2 worm cellular contexts compared by ENCODE assay signal in the genomic region with DNA sequence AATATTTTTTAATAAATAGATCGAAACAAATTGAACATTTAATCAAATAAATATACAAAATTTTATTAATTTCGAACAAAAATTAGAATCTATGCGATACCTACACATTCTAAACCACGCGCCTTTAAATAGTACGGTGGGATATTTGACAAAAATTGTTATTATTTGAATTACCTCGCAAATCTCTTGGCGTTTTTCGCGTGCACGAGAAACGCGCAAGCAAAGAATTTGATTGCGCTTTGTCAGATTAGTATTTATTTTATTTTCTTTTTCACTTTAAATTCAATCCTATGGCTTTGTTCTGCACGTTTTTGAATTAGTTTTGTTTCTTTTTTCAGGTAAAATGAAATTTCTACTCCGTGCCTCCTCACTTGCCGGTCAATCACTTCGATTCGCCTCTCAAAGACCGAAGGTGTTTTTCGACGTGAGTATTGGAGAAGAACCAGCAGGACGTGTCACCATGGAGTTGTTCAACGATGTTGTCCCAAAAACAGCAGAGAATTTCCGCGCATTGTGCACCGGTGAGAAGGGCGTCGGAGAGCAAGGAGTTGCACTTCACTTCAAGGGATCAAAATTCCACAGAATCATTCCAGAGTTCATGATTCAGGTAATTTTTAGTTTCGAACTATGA.
A peak's percentile ranks its signal among the peaks of the same experiment; 100 is the strongest.
TF ChIP-seq lines count a peak whose summit lies in the region.

A gene (plus strand): TSS at position 339 of the 631 bp plus-strand sequence.

TF ChIP-seq in whole organism, L2 larva, 48 proteins besides CTCF, POLR2A, EP300 and RAD21 (continued from another document):
- TF ChIP-seq mdl-1 (tag; optimal IDR thresholded peaks at IDR 0.05; lab: Kevin White, UChicago), result peak in 1 of 2 experiments; percentile 26
- no peak for TF ChIP-seq nhr-11 (tag; optimal IDR thresholded peaks at IDR 0.05; lab: Kevin White, UChicago)
- TF ChIP-seq aly-2 (tag; optimal IDR thresholded peaks at IDR 0.05; lab: Kevin White, UChicago), result no peak
- peak; percentile 60 for TF ChIP-seq mab-5 (tag; optimal IDR thresholded peaks at IDR 0.05; lab: Kevin White, UChicago)
- TF ChIP-seq mbf-1 (tag; optimal IDR thresholded peaks at IDR 0.05; lab: Kevin White, UChicago), result no peak
- peak; percentile 98 for TF ChIP-seq gmeb-1 (tag; optimal IDR thresholded peaks at IDR 0.05; lab: Kevin White, UChicago)
- TF ChIP-seq Y55F3AM.14 (GFP tag; optimal IDR thresholded peaks at IDR 0.05; lab: Kevin White, UChicago), result no peak
- TF ChIP-seq nhr-6 (tag; optimal IDR thresholded peaks at IDR 0.05; lab: Kevin White, UChicago), result no peak
- TF ChIP-seq blmp-1 (tag; optimal IDR thresholded peaks at IDR 0.05; lab: Kevin White, UChicago; ENCODE audit: insufficient read depth), result no peak
- no peak for TF ChIP-seq nhr-10 (tag; optimal IDR thresholded peaks at IDR 0.05; lab: Kevin White, UChicago)
- no peak for TF ChIP-seq ztf-4 (tag; optimal IDR thresholded peaks at IDR 0.05; lab: Kevin White, UChicago)
- no peak for TF ChIP-seq unc-39 (tag; optimal IDR thresholded peaks at IDR 0.05; lab: Kevin White, UChicago)
- no peak for TF ChIP-seq unc-62 (GFP tag; optimal IDR thresholded peaks at IDR 0.05; lab: Kevin White, UChicago)
- TF ChIP-seq fos-1 (tag; optimal IDR thresholded peaks at IDR 0.05; lab: Kevin White, UChicago), result peak; percentile 48
- peak; percentile 15 for TF ChIP-seq lin-11 (tag; optimal IDR thresholded peaks at IDR 0.05; lab: Kevin White, UChicago)
- peak; percentile 69 for TF ChIP-seq nhr-129 (tag; optimal IDR thresholded peaks at IDR 0.05; lab: Kevin White, UChicago)
- TF ChIP-seq nhr-77 (tag; optimal IDR thresholded peaks at IDR 0.05; lab: Kevin White, UChicago), result no peak
- TF ChIP-seq sma-3 (GFP tag; optimal IDR thresholded peaks at IDR 0.05; lab: Kevin White, UChicago), result peak; percentile 80
- TF ChIP-seq zag-1 (tag; optimal IDR thresholded peaks at IDR 0.05; lab: Kevin White, UChicago), result no peak
- TF ChIP-seq unc-55 (GFP tag; optimal IDR thresholded peaks at IDR 0.05; lab: Kevin White, UChicago), result peak; percentile 88
- TF ChIP-seq sma-9 (GFP tag; optimal IDR thresholded peaks at IDR 0.05; lab: Kevin White, UChicago), result peak; percentile 86
- no peak for TF ChIP-seq sma-9 (tag; optimal IDR thresholded peaks at IDR 0.05; lab: Kevin White, UChicago)
- TF ChIP-seq nhr-237 (tag; optimal IDR thresholded peaks at IDR 0.05; lab: Kevin White, UChicago), result no peak
- TF ChIP-seq ztf-1 (GFP tag; conservative IDR thresholded peaks at IDR 0.05; lab: Robert Waterston, UW), result no peak
- peak; percentile 87 for TF ChIP-seq nhr-25 (tag; optimal IDR thresholded peaks at IDR 0.05; lab: Kevin White, UChicago)
- TF ChIP-seq elt-1 (tag; optimal IDR thresholded peaks at IDR 0.05; lab: Kevin White, UChicago), result no peak
- TF ChIP-seq lin-39 (tag; optimal IDR thresholded peaks at IDR 0.05; lab: Kevin White, UChicago), result no peak

TF ChIP-seq in whole organism, L4 larva, 104 proteins besides CTCF, POLR2A, EP300 and RAD21 (continued from another document):
- no peak for TF ChIP-seq ceh-82 (tag; optimal IDR thresholded peaks at IDR 0.05; lab: Kevin White, UChicago)
- no peak for TF ChIP-seq ceh-32 (tag; optimal IDR thresholded peaks at IDR 0.05; lab: Kevin White, UChicago; ENCODE audit: poor library complexity)
- peak; percentile 69 for TF ChIP-seq fkh-10 (GFP tag; optimal IDR thresholded peaks at IDR 0.05; lab: Kevin White, UChicago)
- TF ChIP-seq nhr-102 (tag; optimal IDR thresholded peaks at IDR 0.05; lab: Kevin White, UChicago), result peak; percentile 71
- TF ChIP-seq pqm-1 (tag; optimal IDR thresholded peaks at IDR 0.05; lab: Kevin White, UChicago), result no peak
- TF ChIP-seq nhr-111 (GFP tag; optimal IDR thresholded peaks at IDR 0.05; lab: Kevin White, UChicago), result no peak
- no peak for TF ChIP-seq ces-1 (GFP tag; optimal IDR thresholded peaks at IDR 0.05; lab: Kevin White, UChicago)
- no peak for TF ChIP-seq mdt-29 (GFP tag; IDR thresholded peaks at IDR 0.05; lab: Robert Waterston, UW)
- no peak for TF ChIP-seq snpc-1.2 (GFP tag; IDR thresholded peaks at IDR 0.05; lab: Robert Waterston, UW)
- TF ChIP-seq ceh-20 (GFP tag; IDR thresholded peaks at IDR 0.05; lab: Robert Waterston, UW), result no peak
- peak; percentile 97 for TF ChIP-seq dpl-1 (GFP tag; optimal IDR thresholded peaks at IDR 0.05; lab: Kevin White, UChicago)
- TF ChIP-seq mxl-3 (GFP tag; optimal IDR thresholded peaks at IDR 0.05; lab: Kevin White, UChicago), result no peak
- TF ChIP-seq pha-4 (GFP tag; IDR thresholded peaks at IDR 0.05; lab: Robert Waterston, UW), result peak; percentile 49; the same call in 1 of the 2 replicates
- peak; percentile 72 for TF ChIP-seq pha-4 (tag; optimal IDR thresholded peaks at IDR 0.05; lab: Kevin White, UChicago)
- peak; percentile 10 for TF ChIP-seq ama-1 (optimal IDR thresholded peaks at IDR 0.05; lab: Kevin White, UChicago)
- no peak for TF ChIP-seq egl-27 (tag; optimal IDR thresholded peaks at IDR 0.05; lab: Kevin White, UChicago)
- TF ChIP-seq mep-1 (tag; optimal IDR thresholded peaks at IDR 0.05; lab: Kevin White, UChicago), result peak; percentile 86
- no peak for TF ChIP-seq nhr-76 (tag; optimal IDR thresholded peaks at IDR 0.05; lab: Kevin White, UChicago)
- peak; percentile 96 for TF ChIP-seq nhr-6 (tag; optimal IDR thresholded peaks at IDR 0.05; lab: Kevin White, UChicago)
- TF ChIP-seq lin-39 (tag; optimal IDR thresholded peaks at IDR 0.05; lab: Kevin White, UChicago), result no peak
- TF ChIP-seq F37D6.2 (tag; optimal IDR thresholded peaks at IDR 0.05; lab: Kevin White, UChicago), result peak; percentile 40
- TF ChIP-seq zfp-2 (tag; optimal IDR thresholded peaks at IDR 0.05; lab: Kevin White, UChicago), result no peak
- TF ChIP-seq rbr-2 (tag; optimal IDR thresholded peaks at IDR 0.05; lab: Kevin White, UChicago), result peak; percentile 73
- peak; percentile 61 for TF ChIP-seq duxl-1 (tag; optimal IDR thresholded peaks at IDR 0.05; lab: Kevin White, UChicago; ENCODE audit: poor library complexity)
- TF ChIP-seq arid-1 (GFP tag; conservative IDR thresholded peaks at IDR 0.05; lab: Robert Waterston, UW), result 0 out of 2 replicates have a peak, but pooled peaks have one; percentile 14
- peak; percentile 85 for TF ChIP-seq dve-1 (tag; optimal IDR thresholded peaks at IDR 0.05; lab: Kevin White, UChicago; ENCODE audit: insufficient read depth)
- TF ChIP-seq lin-15B (tag; optimal IDR thresholded peaks at IDR 0.05; lab: Kevin White, UChicago), result no peak
- TF ChIP-seq ctbp-1 (GFP tag; IDR thresholded peaks at IDR 0.05; lab: Robert Waterston, UW), result no peak; the same call in 1 of the 2 replicates
- peak; percentile 24 for TF ChIP-seq nhr-48 (tag; optimal IDR thresholded peaks at IDR 0.05; lab: Kevin White, UChicago)
- no peak for TF ChIP-seq nhr-42 (GFP tag; IDR thresholded peaks at IDR 0.05; lab: Robert Waterston, UW)
- no peak for TF ChIP-seq tra-1 (GFP tag; IDR thresholded peaks at IDR 0.05; lab: Robert Waterston, UW)
- peak; percentile 8 for TF ChIP-seq zag-1 (tag; optimal IDR thresholded peaks at IDR 0.05; lab: Kevin White, UChicago)
- no peak for TF ChIP-seq Y105C5A.15 (GFP tag; IDR thresholded peaks at IDR 0.05; lab: Robert Waterston, UW)
- TF ChIP-seq mdl-1 (tag; optimal IDR thresholded peaks at IDR 0.05; lab: Kevin White, UChicago), result peak in 1 of 2 experiments; percentile 20
- peak; percentile 43; the same call in 1 of the 2 replicates for TF ChIP-seq madf-9 (GFP tag; conservative IDR thresholded peaks at IDR 0.05; lab: Robert Waterston, UW)
- no peak for TF ChIP-seq nhr-237 (tag; optimal IDR thresholded peaks at IDR 0.05; lab: Kevin White, UChicago)
- TF ChIP-seq zip-11 (GFP tag; IDR thresholded peaks at IDR 0.05; lab: Robert Waterston, UW), result no peak
- no peak for TF ChIP-seq R02D3.7 (tag; optimal IDR thresholded peaks at IDR 0.05; lab: Kevin White, UChicago)
- peak; percentile 54 for TF ChIP-seq jun-1 (tag; optimal IDR thresholded peaks at IDR 0.05; lab: Kevin White, UChicago)
- peak; percentile 53 for TF ChIP-seq ztf-7 (tag; optimal IDR thresholded peaks at IDR 0.05; lab: Kevin White, UChicago)
- TF ChIP-seq nhr-25 (tag; optimal IDR thresholded peaks at IDR 0.05; lab: Kevin White, UChicago; ENCODE audit: borderline replicate concordance, insufficient read depth), result peak; percentile 25
- no peak for TF ChIP-seq vab-7 (GFP tag; IDR thresholded peaks at IDR 0.05; lab: Robert Waterston, UW)
- TF ChIP-seq ZK546.5 (tag; optimal IDR thresholded peaks at IDR 0.05; lab: Kevin White, UChicago), result no peak
- no peak for TF ChIP-seq zfp-3 (GFP tag; conservative IDR thresholded peaks at IDR 0.05; lab: Robert Waterston, UW)
- peak; percentile 77 for TF ChIP-seq hmg-1.1 (GFP tag; IDR thresholded peaks at IDR 0.05; lab: Robert Waterston, UW)
- peak; percentile 38 for TF ChIP-seq zip-2 (tag; optimal IDR thresholded peaks at IDR 0.05; lab: Kevin White, UChicago)
- TF ChIP-seq lim-7 (GFP tag; IDR thresholded peaks at IDR 0.05; lab: Robert Waterston, UW), result no peak
- no peak for TF ChIP-seq dmd-8 (GFP tag; IDR thresholded peaks at IDR 0.05; lab: Robert Waterston, UW)
- TF ChIP-seq nhr-28 (tag; optimal IDR thresholded peaks at IDR 0.05; lab: Kevin White, UChicago), result peak; percentile 51
- TF ChIP-seq sdz-12 (GFP tag; optimal IDR thresholded peaks at IDR 0.05; lab: Kevin White, UChicago), result no peak
- TF ChIP-seq lin-13 (GFP tag; optimal IDR thresholded peaks at IDR 0.05; lab: Kevin White, UChicago), result no peak
- TF ChIP-seq tag-97 (GFP tag; IDR thresholded peaks at IDR 0.05; lab: Robert Waterston, UW), result no peak
- TF ChIP-seq attf-4 (tag; optimal IDR thresholded peaks at IDR 0.05; lab: Kevin White, UChicago), result no peak
- no peak for TF ChIP-seq unc-39 (tag; optimal IDR thresholded peaks at IDR 0.05; lab: Kevin White, UChicago)
- TF ChIP-seq mes-2 (tag; optimal IDR thresholded peaks at IDR 0.05; lab: Kevin White, UChicago; ENCODE audit: poor library complexity, severe bottlenecking), result peak; percentile 93
- peak; percentile 66 for TF ChIP-seq spr-1 (tag; optimal IDR thresholded peaks at IDR 0.05; lab: Kevin White, UChicago)
- peak; percentile 17 for TF ChIP-seq spr-3 (GFP tag; optimal IDR thresholded peaks at IDR 0.05; lab: Kevin White, UChicago)
- no peak for TF ChIP-seq F44E2.7 (GFP tag; IDR thresholded peaks at IDR 0.05; lab: Robert Waterston, UW)
- no peak for TF ChIP-seq dmd-9 (GFP tag; IDR thresholded peaks at IDR 0.05; lab: Robert Waterston, UW)
- TF ChIP-seq unc-130 (GFP tag; optimal IDR thresholded peaks at IDR 0.05; lab: Kevin White, UChicago), result peak; percentile 41
- no peak for TF ChIP-seq php-3 (GFP tag; IDR thresholded peaks at IDR 0.05; lab: Robert Waterston, UW)
- TF ChIP-seq aly-2 (tag; optimal IDR thresholded peaks at IDR 0.05; lab: Kevin White, UChicago), result no peak
- TF ChIP-seq nhr-77 (tag; optimal IDR thresholded peaks at IDR 0.05; lab: Kevin White, UChicago), result peak; percentile 54
- no peak for TF ChIP-seq D1046.2 (GFP tag; IDR thresholded peaks at IDR 0.05; lab: Robert Waterston, UW)
- no peak for TF ChIP-seq Y48G9A.11 (GFP tag; IDR thresholded peaks at IDR 0.05; lab: Robert Waterston, UW)
- no peak for TF ChIP-seq Y5F2A.4 (GFP tag; optimal IDR thresholded peaks at IDR 0.05; lab: Kevin White, UChicago)
- no peak for TF ChIP-seq cey-2 (tag; optimal IDR thresholded peaks at IDR 0.05; lab: Kevin White, UChicago; ENCODE audit: borderline replicate concordance, insufficient read depth)
- TF ChIP-seq T20F7.1 (GFP tag; optimal IDR thresholded peaks at IDR 0.05; lab: Kevin White, UChicago), result peak; percentile 72
- TF ChIP-seq gei-8 (GFP tag; optimal IDR thresholded peaks at IDR 0.05; lab: Kevin White, UChicago), result no peak
- no peak for TF ChIP-seq nhr-41 (GFP tag; IDR thresholded peaks at IDR 0.05; lab: Robert Waterston, UW)
- no peak for TF ChIP-seq daf-19 (GFP tag; conservative IDR thresholded peaks at IDR 0.05; lab: Robert Waterston, UW)
